Worm (Caenorhabditis elegans): ENCODE data around the gene dpyd-1.

dpyd-1 gene

DNA sequence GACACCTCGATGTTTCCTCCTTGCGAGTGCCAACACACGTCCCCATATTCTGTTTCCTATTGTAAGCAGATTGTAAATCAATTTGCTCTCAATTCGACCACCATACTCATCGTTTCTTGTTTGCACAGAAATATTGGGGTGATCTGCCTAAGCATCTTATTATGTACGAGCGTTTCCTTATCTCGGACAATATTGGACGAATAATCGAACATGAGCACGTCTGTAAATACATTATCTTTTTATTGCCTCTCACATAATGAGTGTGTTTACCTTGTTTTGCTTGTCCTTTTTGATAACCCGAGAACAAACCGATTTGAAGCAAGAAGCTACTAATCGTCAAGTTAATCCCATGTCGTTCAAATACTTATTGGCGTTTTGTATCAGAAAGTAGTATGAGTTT lies 12.6 kb upstream of the dpyd-1 start:
- TF ChIP-seq mab-5 (tag; optimal IDR thresholded peaks at IDR 0.05) (no peak), mep-1 (tag; optimal IDR thresholded peaks at IDR 0.05) (no peak), snpc-4 (tag; optimal IDR thresholded peaks at IDR 0.05) (no peak), tbx-8 (GFP tag; optimal IDR thresholded peaks at IDR 0.05) (no peak), cnd-1 (tag; optimal IDR thresholded peaks at IDR 0.05) (no peak), hlh-1 (tag; optimal IDR thresholded peaks at IDR 0.05) (no peak), nhr-28 (tag; optimal IDR thresholded peaks at IDR 0.05) (no peak)

DNA sequence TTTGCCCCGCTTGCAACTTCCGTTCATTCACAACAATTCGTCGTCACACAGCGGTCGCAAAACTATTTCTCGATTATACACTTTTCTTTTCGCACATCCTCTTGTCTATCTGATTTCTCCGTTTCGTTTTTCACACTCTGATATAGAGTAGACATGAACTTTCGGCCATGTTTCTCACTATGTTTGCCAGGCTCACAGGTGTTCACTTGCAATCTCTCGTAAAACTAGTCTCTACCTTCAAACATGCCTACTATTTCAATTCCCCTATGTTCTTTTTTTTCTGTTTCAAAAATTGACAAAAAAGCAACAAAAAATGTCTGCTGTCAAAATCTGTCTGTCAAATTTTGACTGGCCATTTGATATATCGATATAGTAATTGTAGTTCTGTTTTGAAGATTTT lies 10.5 kb upstream of the dpyd-1 start:
- no peak for TF ChIP-seq lin-32 (GFP tag; optimal IDR thresholded peaks at IDR 0.05)
- TF ChIP-seq hlh-1 (tag; optimal IDR thresholded peaks at IDR 0.05) = no peak
- no peak for TF ChIP-seq elt-1 (tag; optimal IDR thresholded peaks at IDR 0.05; ENCODE audit: borderline replicate concordance, insufficient read depth)
- TF ChIP-seq lin-13 (tag; optimal IDR thresholded peaks at IDR 0.05) = no peak
- no peak for TF ChIP-seq unc-62 (GFP tag; optimal IDR thresholded peaks at IDR 0.05)
- TF ChIP-seq elt-3 (tag; optimal IDR thresholded peaks at IDR 0.05) = no peak
- no peak for TF ChIP-seq ztf-11 (tag; optimal IDR thresholded peaks at IDR 0.05)
- no peak for TF ChIP-seq zip-8 (tag; optimal IDR thresholded peaks at IDR 0.05)
- TF ChIP-seq snpc-4 (tag; optimal IDR thresholded peaks at IDR 0.05) = no peak
- no peak for TF ChIP-seq ham-2 (GFP tag; optimal IDR thresholded peaks at IDR 0.05)
- no peak for TF ChIP-seq M03D4.4 (tag; optimal IDR thresholded peaks at IDR 0.05)
- TF ChIP-seq nhr-2 (tag; optimal IDR thresholded peaks at IDR 0.05) = no peak
- TF ChIP-seq ceh-83 (GFP tag; optimal IDR thresholded peaks at IDR 0.05) = no peak
- TF ChIP-seq ceh-43 (GFP tag; optimal IDR thresholded peaks at IDR 0.05) = no peak
- no peak for TF ChIP-seq drap-1 (GFP tag; optimal IDR thresholded peaks at IDR 0.05)
- TF ChIP-seq ceh-39 (tag; optimal IDR thresholded peaks at IDR 0.05) = no peak
- TF ChIP-seq lsy-2 (tag; optimal IDR thresholded peaks at IDR 0.05) = no peak

DNA sequence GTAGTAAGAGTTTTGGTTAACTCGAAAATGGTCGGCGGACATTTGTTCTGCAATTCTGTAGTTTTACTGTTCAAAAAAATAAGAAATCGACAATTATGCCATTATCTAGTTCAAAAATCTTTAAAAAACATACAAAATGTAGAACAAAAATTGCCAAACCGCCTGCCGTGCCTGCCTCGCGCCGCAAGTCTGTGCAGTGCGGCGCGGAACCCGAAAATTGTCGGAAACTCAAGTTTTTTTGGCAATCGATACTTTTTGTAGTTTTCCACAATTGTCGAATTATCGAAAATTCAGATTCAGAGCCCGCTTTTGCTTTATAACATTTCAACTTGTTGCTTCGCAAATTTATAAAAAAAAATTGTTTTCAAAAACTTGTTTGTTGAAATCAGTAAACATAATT lies 9.6 kb upstream of the dpyd-1 start:
- TF ChIP-seq nhr-12 (tag; optimal IDR thresholded peaks at IDR 0.05) = no peak
- no peak for TF ChIP-seq unc-62 (GFP tag; optimal IDR thresholded peaks at IDR 0.05)
- no peak for TF ChIP-seq nhr-28 (tag; optimal IDR thresholded peaks at IDR 0.05)
- no peak for TF ChIP-seq zip-8 (tag; optimal IDR thresholded peaks at IDR 0.05)
- TF ChIP-seq ceh-43 (GFP tag; optimal IDR thresholded peaks at IDR 0.05) = no peak
- no peak for TF ChIP-seq cnd-1 (tag; optimal IDR thresholded peaks at IDR 0.05)
- no peak for TF ChIP-seq drap-1 (GFP tag; optimal IDR thresholded peaks at IDR 0.05)
- no peak for TF ChIP-seq flh-1 (GFP tag; optimal IDR thresholded peaks at IDR 0.05)
- TF ChIP-seq mep-1 (tag; optimal IDR thresholded peaks at IDR 0.05) = no peak
- TF ChIP-seq nhr-76 (tag; optimal IDR thresholded peaks at IDR 0.05) = no peak
- no peak for TF ChIP-seq sem-2 (GFP tag; optimal IDR thresholded peaks at IDR 0.05)
- TF ChIP-seq tbx-8 (GFP tag; optimal IDR thresholded peaks at IDR 0.05) = no peak
- TF ChIP-seq pha-4 (tag; optimal IDR thresholded peaks at IDR 0.05) = no peak
- no peak for TF ChIP-seq bed-3 (GFP tag; optimal IDR thresholded peaks at IDR 0.05)
- no peak for TF ChIP-seq M03D4.4 (tag; optimal IDR thresholded peaks at IDR 0.05)
- no peak for TF ChIP-seq elt-3 (tag; optimal IDR thresholded peaks at IDR 0.05)

- TF ChIP-seq nhr-76 (tag; optimal IDR thresholded peaks at IDR 0.05) (no peak), sptf-1 (tag; optimal IDR thresholded peaks at IDR 0.05) (no peak), flh-1 (GFP tag; optimal IDR thresholded peaks at IDR 0.05) (no peak), ces-1 (GFP tag; optimal IDR thresholded peaks at IDR 0.05) (no peak), unc-120 (tag; optimal IDR thresholded peaks at IDR 0.05; ENCODE audit: poor library complexity, severe bottlenecking) (no peak), ham-2 (GFP tag; optimal IDR thresholded peaks at IDR 0.05) (no peak), ceh-43 (GFP tag; optimal IDR thresholded peaks at IDR 0.05) (no peak), drap-1 (GFP tag; optimal IDR thresholded peaks at IDR 0.05) (no peak), pha-4 (tag; optimal IDR thresholded peaks at IDR 0.05) (no peak), cnd-1 (tag; optimal IDR thresholded peaks at IDR 0.05) (no peak), hlh-1 (tag; optimal IDR thresholded peaks at IDR 0.05) (no peak), lsy-2 (tag; optimal IDR thresholded peaks at IDR 0.05) (no peak), nhr-12 (tag; optimal IDR thresholded peaks at IDR 0.05) (no peak), elt-1 (tag; optimal IDR thresholded peaks at IDR 0.05; ENCODE audit: borderline replicate concordance, insufficient read depth) (no peak)
These were observed 8.9 kb upstream of the dpyd-1 start for ce11 chrX:5458750-5459149.

ce11 chrX:5460930-5461329 lies 6.7 kb upstream of the dpyd-1 start, which contains the start of gene ddr-1:
TSS of gene ddr-1 (plus strand) at chrX:5461230.
- TF ChIP-seq ces-1 (GFP tag; optimal IDR thresholded peaks at IDR 0.05) = no peak
- no peak for TF ChIP-seq M03D4.4 (tag; optimal IDR thresholded peaks at IDR 0.05)
- no peak for TF ChIP-seq nhr-237 (tag; optimal IDR thresholded peaks at IDR 0.05)
- TF ChIP-seq elt-1 (tag; optimal IDR thresholded peaks at IDR 0.05; ENCODE audit: borderline replicate concordance, insufficient read depth) = no peak
- no peak for TF ChIP-seq mep-1 (tag; optimal IDR thresholded peaks at IDR 0.05)
- no peak for TF ChIP-seq mab-5 (tag; optimal IDR thresholded peaks at IDR 0.05)
- no peak for TF ChIP-seq ceh-83 (GFP tag; optimal IDR thresholded peaks at IDR 0.05)
- TF ChIP-seq bed-3 (GFP tag; optimal IDR thresholded peaks at IDR 0.05) = no peak
- no peak for TF ChIP-seq mls-2 (tag; optimal IDR thresholded peaks at IDR 0.05)
- no peak for TF ChIP-seq nhr-28 (tag; optimal IDR thresholded peaks at IDR 0.05)
- TF ChIP-seq ceh-43 (GFP tag; optimal IDR thresholded peaks at IDR 0.05) = no peak
- TF ChIP-seq tbx-8 (GFP tag; optimal IDR thresholded peaks at IDR 0.05) = no peak
- TF ChIP-seq sem-2 (GFP tag; optimal IDR thresholded peaks at IDR 0.05) = no peak
- TF ChIP-seq hlh-1 (tag; optimal IDR thresholded peaks at IDR 0.05) = no peak
- TF ChIP-seq lin-32 (GFP tag; optimal IDR thresholded peaks at IDR 0.05) = no peak

Data from whole organism, mixed stage, embryonic.